Worm (Caenorhabditis elegans) whole organism, early embryonic: ENCODE measurements around the gene T21C9.9.

Experiments
- F13C5.2 ChIP-seq: sonication (generic microtip); optimal IDR thresholded peaks from 2 replicates; lab custom pipeline; 2017; ENCODE audit warnings: mild to moderate bottlenecking, missing genetic modification characterization, inconsistent platforms, missing compliant biosample characterization
- aly-1 ChIP-seq: sonication (generic microtip); optimal IDR thresholded peaks from 2 replicates; lab custom pipeline; 2016; ENCODE audit warnings: missing genetic modification characterization, missing compliant biosample characterization
- hnd-1 ChIP-seq: sonication (generic microtip); optimal IDR thresholded peaks from 2 replicates; lab custom pipeline; 2016; ENCODE audit warnings: missing genetic modification characterization, missing compliant biosample characterization
- scrt-1 ChIP-seq: fragments of 200-800 bp; sonication (Bioruptor generic); IDR thresholded peaks from 2 replicates; pipeline ENCODE4 v1.3.6; 2022; ENCODE audit warnings: missing genetic modification characterization, missing compliant biosample characterization
- sea-1 ChIP-seq: fragments of 200-800 bp; sonication (Bioruptor generic); conservative IDR thresholded peaks from 2 replicates; pipeline ENCODE4 v1.3.6; 2022; ENCODE audit warnings: missing genetic modification characterization, missing compliant biosample characterization

ce11 chrV:10589774-10590528 is 2.4 kb downstream of the T21C9.9 start, which contains the start of gene ttr-23:
- TF ChIP-seq sea-1 (GFP tag; lab: Robert Waterston, UW) (no peak), scrt-1 (GFP tag; lab: Robert Waterston, UW) (no peak), hnd-1 (tag; lab: Kevin White, UChicago) (no peak), F13C5.2 (no peak), aly-1 (no peak)
